Worm (Caenorhabditis elegans): ENCODE data around the gene Y48C3A.12.

Y48C3A.12 gene

DNA sequence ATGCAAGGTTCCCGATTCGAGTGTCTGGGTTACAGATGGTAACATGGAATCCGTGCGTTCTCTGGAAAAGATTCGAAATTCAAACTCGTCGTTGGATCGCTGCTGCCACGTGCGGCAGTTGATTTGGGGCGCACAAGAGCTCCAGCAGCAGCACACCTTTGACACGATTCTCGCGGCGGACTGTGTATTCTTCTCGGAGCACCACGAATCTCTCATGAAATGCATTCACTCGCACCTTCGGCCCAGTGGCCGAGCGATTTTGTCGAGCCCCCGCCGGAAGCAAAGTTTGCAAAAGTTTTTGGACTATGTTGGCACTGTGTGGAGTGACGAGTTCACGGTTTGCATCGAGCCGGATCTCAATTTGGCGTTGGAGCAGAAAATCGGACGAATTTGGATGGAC is 40.3 kb downstream of the Y48C3A.12 start:
- no peak for TF ChIP-seq npax-4 (tag; optimal IDR thresholded peaks at IDR 0.05)
- no peak for TF ChIP-seq Y22D7AL.16 (tag; optimal IDR thresholded peaks at IDR 0.05)
- TF ChIP-seq pros-1 (tag; optimal IDR thresholded peaks at IDR 0.05) = no peak
- TF ChIP-seq F13H6.1 (tag; optimal IDR thresholded peaks at IDR 0.05) = no peak
- TF ChIP-seq T23F11.4 (GFP tag; optimal IDR thresholded peaks at IDR 0.05) = no peak
- TF ChIP-seq ceh-14 (tag; optimal IDR thresholded peaks at IDR 0.05) = no peak
- no peak for TF ChIP-seq fkh-6 (tag; optimal IDR thresholded peaks at IDR 0.05)
- no peak for TF ChIP-seq ceh-9 (tag; optimal IDR thresholded peaks at IDR 0.05)
- no peak for TF ChIP-seq tbx-7 (tag; optimal IDR thresholded peaks at IDR 0.05)
- TF ChIP-seq pqm-1 (tag; optimal IDR thresholded peaks at IDR 0.05) = no peak
- TF ChIP-seq ceh-31 (tag; optimal IDR thresholded peaks at IDR 0.05) = no peak
- no peak for TF ChIP-seq madf-2 (tag; optimal IDR thresholded peaks at IDR 0.05)
- TF ChIP-seq fkh-10 (GFP tag; optimal IDR thresholded peaks at IDR 0.05) = no peak
- TF ChIP-seq nhr-11 (tag; optimal IDR thresholded peaks at IDR 0.05) = no peak
- no peak for TF ChIP-seq ceh-48 (tag; optimal IDR thresholded peaks at IDR 0.05)
- TF ChIP-seq syd-9 (tag; optimal IDR thresholded peaks at IDR 0.05) = no peak
- no peak for TF ChIP-seq hlh-8 (tag; optimal IDR thresholded peaks at IDR 0.05)
- no peak for TF ChIP-seq ttx-3 (tag; optimal IDR thresholded peaks at IDR 0.05)
- no peak for TF ChIP-seq ztf-16 (tag; optimal IDR thresholded peaks at IDR 0.05)

DNA sequence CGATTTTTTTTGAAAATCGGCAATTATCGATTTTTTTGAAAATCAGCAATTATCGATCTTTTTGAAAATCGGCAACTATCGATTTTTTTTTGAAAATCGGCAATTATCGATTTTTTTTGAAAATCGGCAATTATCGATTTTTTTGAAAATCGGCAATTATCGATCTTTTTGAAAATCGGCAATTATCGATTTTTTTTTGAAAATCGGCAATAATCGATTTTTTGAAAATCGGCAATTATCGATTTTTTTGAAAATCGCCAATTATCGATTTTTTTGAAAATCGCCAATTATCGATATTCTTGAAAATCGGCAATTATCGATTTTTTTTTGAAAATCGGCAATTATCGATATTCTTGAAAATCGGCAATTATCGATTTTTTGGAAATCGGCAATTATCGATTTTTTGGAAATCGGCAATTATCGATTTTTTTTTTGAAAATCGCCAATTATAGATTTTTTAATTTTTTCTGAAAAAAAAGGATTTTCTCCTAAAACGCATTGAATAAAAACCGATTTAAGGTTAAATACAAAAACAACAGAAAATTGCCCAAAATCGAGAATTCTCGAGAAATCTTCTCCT is 41.3 kb downstream of the Y48C3A.12 start:
- TF ChIP-seq ceh-48 (tag; optimal IDR thresholded peaks at IDR 0.05) (peak; percentile 90), ceh-2 (tag; optimal IDR thresholded peaks at IDR 0.05) (no peak)

DNA sequence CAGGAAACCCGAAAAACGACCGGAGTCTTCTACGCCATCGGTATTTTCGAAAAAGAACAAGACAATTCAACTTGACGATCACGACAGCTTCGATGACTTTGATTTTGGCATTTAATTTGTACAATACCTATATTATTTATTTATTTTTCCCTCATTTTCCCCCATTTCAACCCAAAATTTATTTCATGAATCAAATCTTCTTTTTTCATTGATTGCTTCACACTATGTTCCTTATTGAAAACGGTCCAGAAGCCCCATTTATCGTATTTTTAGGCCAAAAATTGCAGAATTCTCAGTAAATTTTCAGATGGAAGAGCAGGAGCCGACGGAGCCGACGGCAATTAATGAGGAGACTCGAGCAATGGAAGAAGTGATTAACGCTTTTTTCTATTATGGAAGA is 48.0 kb downstream of the Y48C3A.12 start, which contains the start of gene Y48E1C.2:
TSS of gene Y48E1C.2 (plus strand) at position 301 of the 400 bp plus-strand sequence.
- TF ChIP-seq ama-1 (optimal IDR thresholded peaks at IDR 0.05) = no peak
- no peak for TF ChIP-seq fkh-6 (tag; optimal IDR thresholded peaks at IDR 0.05)
- TF ChIP-seq che-1 (tag; optimal IDR thresholded peaks at IDR 0.05) = no peak
- no peak for TF ChIP-seq ceh-14 (tag; optimal IDR thresholded peaks at IDR 0.05)
- no peak for TF ChIP-seq sox-4 (tag; optimal IDR thresholded peaks at IDR 0.05)
- TF ChIP-seq hlh-15 (tag; optimal IDR thresholded peaks at IDR 0.05) = no peak
- no peak for TF ChIP-seq pat-9 (tag; optimal IDR thresholded peaks at IDR 0.05)
- no peak for TF ChIP-seq pha-4 (tag; optimal IDR thresholded peaks at IDR 0.05)
- no peak for TF ChIP-seq nhr-232 (tag; optimal IDR thresholded peaks at IDR 0.05)
- no peak for TF ChIP-seq C38D4.7 (GFP tag; optimal IDR thresholded peaks at IDR 0.05)
- TF ChIP-seq lim-6 (tag; optimal IDR thresholded peaks at IDR 0.05) = no peak
- no peak for TF ChIP-seq unc-3 (GFP tag; conservative IDR thresholded peaks at IDR 0.05)
- TF ChIP-seq unc-3 (tag; optimal IDR thresholded peaks at IDR 0.05) = no peak
- no peak for TF ChIP-seq pag-3 (tag; optimal IDR thresholded peaks at IDR 0.05; ENCODE audit: borderline replicate concordance)

DNA sequence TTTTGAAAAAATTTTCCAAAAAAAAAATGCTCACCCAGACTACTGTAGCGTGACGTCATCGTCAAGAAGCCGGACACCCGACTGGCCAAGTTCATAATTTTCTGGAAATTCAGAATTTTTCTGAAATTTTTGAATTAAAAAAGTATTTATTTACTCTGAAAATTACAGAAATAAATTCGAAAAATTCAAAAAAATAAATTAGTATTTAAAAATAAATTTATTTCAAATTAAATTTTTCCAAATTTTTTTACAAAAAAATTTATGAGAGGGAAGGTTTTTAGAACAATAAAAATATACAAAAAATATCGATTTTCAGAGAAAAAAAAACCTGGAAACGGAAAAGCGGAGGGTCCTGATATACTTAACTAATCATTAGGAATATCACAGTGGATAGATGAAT is 60.5 kb downstream of the Y48C3A.12 start, which contains the start of gene Y48E1C.4:
TSS of gene Y48E1C.4 (minus strand) at position 101 of the 400 bp plus-strand sequence.
- TF ChIP-seq gmeb-2 (tag; optimal IDR thresholded peaks at IDR 0.05) (no peak), ama-1 (optimal IDR thresholded peaks at IDR 0.05) (no peak), ceh-9 (tag; optimal IDR thresholded peaks at IDR 0.05) (no peak), C08G9.2 (tag; optimal IDR thresholded peaks at IDR 0.05) (no peak), ceh-31 (tag; optimal IDR thresholded peaks at IDR 0.05) (no peak), sox-4 (tag; optimal IDR thresholded peaks at IDR 0.05) (no peak), K09A11.1 (tag; optimal IDR thresholded peaks at IDR 0.05; ENCODE audit: insufficient read depth) (no peak), ceh-18 (tag; optimal IDR thresholded peaks at IDR 0.05) (no peak), pqm-1 (tag; optimal IDR thresholded peaks at IDR 0.05) (no peak), T23F11.4 (GFP tag; optimal IDR thresholded peaks at IDR 0.05) (no peak), ref-2 (tag; optimal IDR thresholded peaks at IDR 0.05) (no peak), pros-1 (tag; optimal IDR thresholded peaks at IDR 0.05) (no peak)
